Fruit fly (Drosophila melanogaster): ENCODE results near the gene CG15480.

CG15480 gene

DNA sequence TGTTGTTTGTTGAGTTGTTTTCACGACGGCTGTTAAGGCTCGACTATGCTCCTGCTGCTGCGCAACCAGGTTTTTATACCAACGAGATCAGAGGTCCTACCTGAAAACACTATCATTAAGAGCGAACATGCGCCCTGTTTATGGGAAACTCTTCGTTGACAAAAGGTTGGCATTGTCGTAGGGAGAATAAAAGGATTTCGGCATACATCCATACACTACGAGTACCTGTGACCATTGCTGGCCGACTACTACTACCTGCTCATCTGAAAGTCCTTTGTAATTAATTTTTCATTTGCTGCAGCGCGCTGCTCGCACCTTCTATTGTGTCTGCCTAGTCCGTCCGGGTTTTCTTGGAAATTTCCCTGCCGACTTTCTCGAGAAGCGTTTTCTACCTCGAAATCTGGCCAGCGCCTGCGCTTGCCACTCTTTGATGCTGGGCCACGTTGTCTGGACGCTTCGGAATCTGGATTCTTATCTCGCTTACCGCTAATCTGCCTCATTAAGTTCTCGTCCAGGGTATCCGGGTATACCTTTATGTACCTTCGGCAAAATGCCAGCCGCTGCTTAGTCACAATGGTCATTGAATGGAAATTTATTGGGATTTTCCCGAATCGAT, at the start of gene CG15480:
CG15480 (minus strand) TSS at position 51 of the 616 bp plus-strand sequence.
- TF ChIP-seq Myc (optimal IDR thresholded peaks at IDR 0.05), result no peak
- TF ChIP-seq h (optimal IDR thresholded peaks at IDR 0.05), result no peak
- no peak for TF ChIP-seq insv (optimal IDR thresholded peaks at IDR 0.05)
- no peak for TF ChIP-seq Sin3A (optimal IDR thresholded peaks at IDR 0.05)
- no peak for TF ChIP-seq ttk (optimal IDR thresholded peaks at IDR 0.05)
- no peak for TF ChIP-seq psq (optimal IDR thresholded peaks at IDR 0.05)

DNA sequence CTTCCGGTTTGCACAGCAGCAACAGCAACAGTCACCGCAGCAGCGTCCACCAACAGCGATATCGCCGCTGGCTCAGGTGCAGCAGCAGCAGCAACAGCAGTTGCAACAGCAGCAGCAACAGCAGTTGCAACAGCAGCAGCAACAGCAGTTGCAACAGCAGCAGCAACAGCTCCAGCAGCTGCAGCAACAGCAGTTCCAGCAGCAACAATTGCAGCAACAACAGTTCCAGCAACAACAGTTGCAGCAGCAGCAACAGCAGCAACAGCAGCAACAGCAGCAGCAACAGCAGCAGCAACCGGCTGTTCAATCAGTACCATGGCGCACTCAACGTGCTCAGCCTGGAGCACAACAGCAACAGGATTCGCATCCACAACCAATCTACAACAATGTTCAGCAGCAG, 47.5 kb upstream of the CG15480 start:
- TF ChIP-seq insv (optimal IDR thresholded peaks at IDR 0.05) (no peak), psq (optimal IDR thresholded peaks at IDR 0.05) (no peak), Sin3A (optimal IDR thresholded peaks at IDR 0.05) (no peak), ttk (optimal IDR thresholded peaks at IDR 0.05) (no peak), Myc (optimal IDR thresholded peaks at IDR 0.05) (no peak), h (optimal IDR thresholded peaks at IDR 0.05) (no peak)

DNA sequence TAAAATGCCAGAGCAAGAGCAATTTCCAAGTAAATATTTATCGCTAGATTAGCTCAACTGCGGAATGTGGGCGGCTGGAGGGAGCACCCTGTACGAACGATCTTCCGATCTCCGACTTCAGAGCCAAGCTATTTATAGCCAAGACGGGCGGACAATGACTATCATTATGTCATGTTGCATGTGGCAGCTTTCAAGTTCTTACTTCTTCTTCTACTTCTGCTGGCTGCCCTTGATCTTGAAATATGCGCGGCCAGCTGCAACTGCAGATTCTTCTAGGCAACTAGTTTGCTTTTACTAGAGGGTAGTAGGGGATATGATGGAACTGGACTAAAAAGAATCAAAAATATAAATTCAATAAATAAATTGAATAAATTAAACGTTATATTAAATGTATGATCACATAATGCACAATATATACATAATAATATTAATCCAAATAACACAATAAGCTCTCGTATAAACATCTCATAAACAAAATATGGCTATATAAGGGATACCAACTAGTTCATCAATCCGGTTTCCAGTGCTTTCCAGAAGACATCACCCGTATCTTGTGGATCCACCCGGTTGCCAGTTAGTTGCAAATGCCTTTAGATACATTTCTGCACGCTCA, 43.1 kb upstream of the CG15480 start:
- TF ChIP-seq ttk (optimal IDR thresholded peaks at IDR 0.05) (no peak), psq (optimal IDR thresholded peaks at IDR 0.05) (no peak), Myc (optimal IDR thresholded peaks at IDR 0.05) (no peak), h (optimal IDR thresholded peaks at IDR 0.05) (no peak), Sin3A (optimal IDR thresholded peaks at IDR 0.05) (no peak), insv (optimal IDR thresholded peaks at IDR 0.05) (no peak)

DNA sequence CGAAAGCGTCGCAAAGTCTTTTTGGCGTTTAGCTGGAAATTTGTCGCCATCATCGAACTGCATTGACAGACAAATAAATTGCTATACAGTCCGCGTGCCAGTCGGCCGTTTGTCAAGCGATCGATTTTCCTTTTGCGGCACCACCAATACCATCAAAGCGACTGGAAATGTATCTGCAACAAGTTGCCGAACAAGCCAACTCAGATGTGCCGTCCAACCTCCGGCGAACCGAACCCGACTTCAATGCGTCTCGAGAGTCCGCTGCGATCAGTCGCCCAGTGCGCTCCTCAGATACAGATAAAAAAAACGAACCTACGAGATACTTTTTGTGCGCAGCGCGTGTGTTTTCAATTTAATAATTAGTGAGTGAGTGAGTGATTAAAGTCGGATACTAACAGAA, 41.6 kb upstream of the CG15480 start:
- TF ChIP-seq psq (optimal IDR thresholded peaks at IDR 0.05) (no peak), Sin3A (optimal IDR thresholded peaks at IDR 0.05) (no peak), Myc (optimal IDR thresholded peaks at IDR 0.05) (no peak), h (optimal IDR thresholded peaks at IDR 0.05) (no peak), insv (optimal IDR thresholded peaks at IDR 0.05) (no peak), ttk (optimal IDR thresholded peaks at IDR 0.05) (no peak)

DNA sequence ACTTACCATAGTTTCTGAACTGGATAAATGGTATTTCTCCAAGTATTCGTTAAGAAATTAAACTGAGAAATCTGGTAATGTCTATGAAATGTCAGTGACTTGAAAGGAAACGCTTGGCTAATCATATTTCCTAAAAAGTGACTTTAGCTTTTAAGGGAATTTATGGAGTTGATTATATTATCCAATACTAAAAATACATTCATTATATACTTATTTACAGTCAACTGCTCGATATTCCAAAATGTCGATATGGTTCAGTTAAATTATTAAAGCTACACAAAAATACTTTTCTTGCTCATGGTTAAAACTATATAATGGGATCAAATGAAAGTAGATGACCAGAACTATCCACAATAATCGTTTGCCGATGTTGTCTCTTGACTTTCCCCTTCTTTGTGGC, 40.7 kb upstream of the CG15480 start, which contains the start of gene CG31848:
CG31848 (minus strand) TSS at position 101 of the 400 bp plus-strand sequence.
- no peak for TF ChIP-seq ttk (optimal IDR thresholded peaks at IDR 0.05)

DNA sequence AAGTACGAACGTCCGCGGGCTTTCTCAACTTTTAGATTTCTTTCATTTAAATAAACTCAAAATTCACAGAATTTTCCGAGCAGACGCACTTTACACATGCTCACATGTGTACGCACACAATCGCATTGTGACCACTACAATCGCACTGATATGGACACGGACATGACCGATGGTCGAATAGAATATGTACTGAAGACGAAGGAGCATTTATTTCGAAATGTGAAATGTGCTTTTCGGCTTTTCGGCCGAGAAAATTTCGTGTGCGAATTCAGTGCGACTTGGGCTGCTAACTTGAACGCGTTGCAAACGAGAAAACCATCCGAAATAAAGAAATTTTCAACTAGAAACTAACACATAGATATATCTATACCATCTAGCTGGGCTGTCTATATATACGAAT, 35.7 kb upstream of the CG15480 start, which contains the start of gene CG44085:
CG44085 (plus strand) TSS at position 269 of the 400 bp plus-strand sequence.
- TF ChIP-seq h (optimal IDR thresholded peaks at IDR 0.05) (no peak), Sin3A (optimal IDR thresholded peaks at IDR 0.05) (no peak), Myc (optimal IDR thresholded peaks at IDR 0.05) (no peak), insv (optimal IDR thresholded peaks at IDR 0.05) (no peak), psq (optimal IDR thresholded peaks at IDR 0.05) (no peak), ttk (optimal IDR thresholded peaks at IDR 0.05) (no peak)

DNA sequence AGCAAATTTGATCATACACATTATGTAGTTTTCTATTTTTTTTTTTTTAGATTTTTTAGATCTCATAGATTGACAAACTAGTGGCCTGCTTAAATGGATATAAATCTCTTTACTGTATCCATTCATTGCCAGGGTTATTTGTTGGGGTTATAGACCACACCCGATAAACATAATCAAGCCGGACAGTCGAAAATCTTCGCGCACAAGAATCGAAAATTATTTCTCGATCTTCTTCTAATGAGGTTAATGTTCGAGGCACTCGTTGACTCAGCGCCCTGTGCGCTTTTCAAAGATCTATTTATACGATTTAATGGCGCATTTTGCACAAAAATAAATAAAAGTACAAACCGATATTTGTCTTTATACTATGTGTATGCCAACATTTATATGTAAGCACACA, 34.6 kb upstream of the CG15480 start, which contains the start of gene CG31730:
CG31730 (minus strand) TSS at position 101 of the 400 bp plus-strand sequence.
- TF ChIP-seq h (optimal IDR thresholded peaks at IDR 0.05) (no peak), ttk (optimal IDR thresholded peaks at IDR 0.05) (no peak), Sin3A (optimal IDR thresholded peaks at IDR 0.05) (no peak), insv (optimal IDR thresholded peaks at IDR 0.05) (no peak), Myc (optimal IDR thresholded peaks at IDR 0.05) (no peak), psq (optimal IDR thresholded peaks at IDR 0.05) (no peak)

DNA sequence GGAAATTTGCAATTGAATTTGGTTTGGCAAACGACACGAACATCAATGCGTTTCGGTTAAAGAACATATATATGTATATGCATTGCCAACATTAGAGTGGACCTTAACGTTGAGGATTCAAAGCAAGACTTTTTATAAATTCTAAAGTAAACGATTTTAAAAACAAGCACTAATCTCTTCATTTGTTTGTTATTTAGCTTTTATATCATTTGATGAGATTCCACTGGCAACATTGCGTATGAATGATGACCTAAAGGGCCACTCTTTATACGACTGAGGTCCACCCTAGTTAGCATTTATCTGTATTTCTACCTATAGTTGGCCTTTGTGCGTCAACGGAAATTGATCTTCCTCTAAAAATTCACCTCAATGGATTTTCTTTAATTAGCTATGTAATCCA, 33.6 kb upstream of the CG15480 start:
- TF ChIP-seq Sin3A (optimal IDR thresholded peaks at IDR 0.05), result no peak
- TF ChIP-seq psq (optimal IDR thresholded peaks at IDR 0.05), result no peak
- no peak for TF ChIP-seq h (optimal IDR thresholded peaks at IDR 0.05)
- TF ChIP-seq ttk (optimal IDR thresholded peaks at IDR 0.05), result no peak
- TF ChIP-seq insv (optimal IDR thresholded peaks at IDR 0.05), result no peak
- TF ChIP-seq Myc (optimal IDR thresholded peaks at IDR 0.05), result no peak

DNA sequence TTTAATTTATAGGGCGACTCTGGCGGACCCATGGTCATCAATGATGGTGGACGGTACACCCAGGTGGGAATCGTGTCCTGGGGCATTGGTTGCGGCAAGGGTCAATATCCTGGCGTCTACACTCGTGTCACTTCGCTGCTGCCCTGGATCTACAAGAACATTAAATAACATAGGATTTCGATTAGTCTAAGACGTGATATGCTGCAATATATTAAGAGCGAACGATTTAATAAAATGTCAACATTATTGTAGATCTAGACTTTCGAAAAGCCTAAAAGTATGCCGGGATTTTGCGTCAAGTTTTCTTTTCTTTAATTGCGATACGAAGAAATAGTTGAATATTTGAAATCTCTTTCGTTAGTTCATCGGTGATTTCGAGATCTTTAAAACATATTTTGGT, 32.1 kb upstream of the CG15480 start, which contains the start of gene Naa20B:
Naa20B (plus strand) TSS at position 301 of the 400 bp plus-strand sequence.
- TF ChIP-seq insv (optimal IDR thresholded peaks at IDR 0.05), result no peak
- TF ChIP-seq Myc (optimal IDR thresholded peaks at IDR 0.05), result no peak
- no peak for TF ChIP-seq psq (optimal IDR thresholded peaks at IDR 0.05)
- no peak for TF ChIP-seq h (optimal IDR thresholded peaks at IDR 0.05)
- no peak for TF ChIP-seq ttk (optimal IDR thresholded peaks at IDR 0.05)

DNA sequence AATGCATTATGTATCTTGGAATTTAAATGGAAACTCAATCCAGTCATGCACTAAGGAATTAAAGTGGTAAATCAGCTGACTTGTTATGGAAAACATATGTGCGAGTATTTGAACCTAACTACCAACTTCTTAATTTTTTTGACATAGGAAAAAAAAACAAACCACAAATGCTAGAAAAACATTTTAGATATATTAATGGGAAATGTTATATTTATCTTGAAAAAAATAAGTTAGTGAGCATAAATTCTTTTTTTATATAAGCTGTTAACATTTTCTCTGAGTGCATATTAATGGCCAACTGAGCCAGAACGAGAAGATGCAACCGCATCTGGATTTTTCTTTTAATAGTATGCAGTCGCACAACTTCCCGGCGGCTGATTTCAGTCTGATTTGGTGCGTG, 26.1 kb upstream of the CG15480 start:
- TF ChIP-seq Myc (optimal IDR thresholded peaks at IDR 0.05), result no peak
- TF ChIP-seq Sin3A (optimal IDR thresholded peaks at IDR 0.05), result no peak

DNA sequence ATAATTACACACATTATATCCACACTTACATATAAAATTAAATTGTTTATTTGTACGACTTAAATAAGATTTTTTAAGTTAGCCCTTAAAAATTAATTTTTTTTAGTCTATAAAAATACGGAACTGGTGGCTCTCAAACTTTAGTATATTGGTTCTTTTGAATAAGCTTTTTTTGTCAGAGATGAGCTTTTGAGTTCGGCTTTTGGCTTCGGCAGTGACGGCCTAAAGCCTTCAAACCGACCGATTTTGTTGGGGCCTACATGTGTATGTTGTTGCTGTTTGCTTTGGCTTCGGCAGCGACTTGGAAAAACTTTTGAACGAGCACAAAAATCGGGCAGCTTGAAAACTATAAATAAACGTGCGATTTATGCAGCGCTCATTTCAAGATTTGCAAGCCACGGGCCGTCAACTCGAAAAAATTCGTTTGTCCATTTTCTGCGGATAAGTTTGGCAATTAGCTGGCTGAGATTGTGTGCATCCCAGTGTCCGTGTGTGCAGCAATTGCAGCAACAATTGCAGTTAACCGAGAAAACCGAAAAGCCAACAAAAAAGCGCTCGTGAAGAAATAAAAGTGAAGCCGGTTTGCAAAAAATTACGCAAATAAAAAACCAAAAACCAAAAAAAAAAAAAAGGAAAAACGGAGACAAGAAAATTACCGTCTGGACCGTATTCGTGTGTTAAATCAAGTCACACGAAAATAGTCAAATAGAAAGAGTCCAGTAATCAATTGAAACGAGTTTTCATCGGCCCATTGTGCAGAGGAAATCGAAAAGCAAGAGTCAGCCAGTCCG, 21.0 kb upstream of the CG15480 start, which contains the start of gene CG16820:
CG16820 (plus strand) TSS at position 378 of the 791 bp plus-strand sequence.
- no peak for TF ChIP-seq h (optimal IDR thresholded peaks at IDR 0.05)

DNA sequence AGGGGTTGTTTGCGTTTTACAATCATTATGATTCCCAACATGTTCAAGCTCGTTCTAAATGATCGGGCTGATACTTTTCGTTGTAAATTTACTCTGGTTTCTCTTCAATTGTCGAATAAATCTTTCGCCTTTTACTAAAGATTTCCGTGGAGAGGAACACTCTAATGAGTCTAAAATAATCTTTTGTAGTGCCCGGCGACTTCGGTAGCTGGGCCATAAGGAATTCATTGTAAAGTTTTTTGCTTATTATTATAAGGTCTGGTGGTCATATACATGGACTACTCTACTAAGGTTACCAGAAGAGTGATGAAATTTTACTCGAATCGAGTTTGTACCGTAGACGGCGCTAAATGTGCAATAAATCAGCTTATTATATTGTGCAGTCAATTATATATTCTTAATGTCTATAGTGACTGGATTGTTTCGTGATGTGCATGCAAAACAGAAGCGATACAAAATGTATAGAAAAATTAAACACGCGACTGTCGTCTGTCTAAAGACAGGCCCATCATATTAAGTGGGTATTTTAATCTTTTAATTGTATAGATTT, 19.8 kb upstream of the CG15480 start:
- TF ChIP-seq psq (optimal IDR thresholded peaks at IDR 0.05), result no peak
